Fruit fly (Drosophila melanogaster) whole organism, pupa: Measurements from ENCODE around the gene mal.
A peak's percentile ranks its signal among the peaks of the same experiment; 100 is the strongest.
"Not testable (repeated sequence)": the region's sequence is repeated elsewhere in the genome, so short reads cannot be mapped to it uniquely, and the experiment has no call there.

Experiments
- CG10348 ChIP-seq: fragments of 200-800 bp; sonication (Bioruptor generic); IDR thresholded peaks from 2 replicates; pipeline ENCODE4 v1.3.6; 2022; ENCODE audit warnings: missing biosample characterization, missing genetic modification characterization
- CG12605 ChIP-seq: fragments of 200-800 bp; sonication (Bioruptor generic); IDR thresholded peaks from 2 replicates; pipeline ENCODE4 v1.3.6; 2022; ENCODE audit warnings: missing biosample characterization, missing genetic modification characterization
- CG13204 ChIP-seq: fragments of 200-800 bp; sonication (Bioruptor generic); optimal IDR thresholded peaks from 2 replicates; lab custom pipeline; 2018; ENCODE audit warnings: missing biosample characterization, mild to moderate bottlenecking, missing genetic modification characterization, moderate library complexity
- CG14655 ChIP-seq: fragments of 200-800 bp; sonication (Bioruptor generic); optimal IDR thresholded peaks from 3 replicates; lab custom pipeline; 2017; ENCODE audit warnings: mild to moderate bottlenecking, missing biosample characterization, missing genetic modification reagents, missing genetic modification characterization
- CG15710 ChIP-seq: fragments of 200-800 bp; sonication (Bioruptor generic); optimal IDR thresholded peaks from 2 replicates; lab custom pipeline; 2018; ENCODE audit warnings: missing biosample characterization, mild to moderate bottlenecking, missing genetic modification characterization, moderate library complexity
- CG17806 ChIP-seq: fragments of 200-800 bp; sonication (Bioruptor generic); optimal IDR thresholded peaks from 2 replicates; lab custom pipeline; 2018; ENCODE audit warnings: missing biosample characterization, mild to moderate bottlenecking, missing genetic modification characterization, moderate library complexity
- CG32121 ChIP-seq: fragments of 200-800 bp; sonication (Bioruptor generic); IDR thresholded peaks from 2 replicates; pipeline ENCODE4 v1.3.6; 2022; ENCODE audit warnings: missing biosample characterization, missing genetic modification characterization
- CG34367 ChIP-seq: fragments of 200-800 bp; sonication (Bioruptor generic); optimal IDR thresholded peaks from 2 replicates; lab custom pipeline; 2018; ENCODE audit warnings: missing biosample characterization, mild to moderate bottlenecking, missing genetic modification characterization
- CG4496 ChIP-seq: fragments of 200-800 bp; sonication (Bioruptor generic); IDR thresholded peaks from 3 replicates; pipeline ENCODE4 v1.3.6; 2022; ENCODE audit warnings: missing biosample characterization, missing genetic modification characterization
- CG8159 ChIP-seq: fragments of 200-800 bp; sonication (Bioruptor generic); optimal IDR thresholded peaks from 3 replicates; lab custom pipeline; 2018; ENCODE audit warnings: missing biosample characterization, mild to moderate bottlenecking, missing genetic modification characterization, moderate library complexity
- CG8301 ChIP-seq: fragments of 200-800 bp; sonication (Bioruptor generic); optimal IDR thresholded peaks from 2 replicates; lab custom pipeline; 2018; ENCODE audit warnings: missing biosample characterization, mild to moderate bottlenecking, missing genetic modification characterization
- CG9948 ChIP-seq: fragments of 200-800 bp; sonication (Bioruptor generic); optimal IDR thresholded peaks from 2 replicates; lab custom pipeline; 2018; ENCODE audit warnings: missing biosample characterization, mild to moderate bottlenecking, missing genetic modification characterization, moderate library complexity
- D1 ChIP-seq: fragments of 200-800 bp; sonication (Bioruptor generic); optimal IDR thresholded peaks from 2 replicates; lab custom pipeline; 2018; ENCODE audit warnings: missing biosample characterization, mild to moderate bottlenecking, missing genetic modification characterization, moderate library complexity
- EcR ChIP-seq: fragments of 200-800 bp; sonication (Bioruptor generic); optimal IDR thresholded peaks from 3 replicates; lab custom pipeline; 2019; ENCODE audit warnings: missing biosample characterization, missing genetic modification characterization, mild to moderate bottlenecking, moderate library complexity, missing genetic modification reagents
- Ets98B ChIP-seq: fragments of 200-800 bp; sonication (Bioruptor generic); IDR thresholded peaks from 2 replicates; pipeline ENCODE4 v1.3.6; 2022; ENCODE audit warnings: missing biosample characterization, missing genetic modification characterization
- Pif1A ChIP-seq: fragments of 200-800 bp; sonication (Bioruptor generic); optimal IDR thresholded peaks from 3 replicates; lab custom pipeline; 2016; ENCODE audit warnings: missing biosample characterization, missing genetic modification characterization
- Pif1B ChIP-seq: fragments of 200-800 bp; sonication (Bioruptor generic); optimal IDR thresholded peaks from 3 replicates; lab custom pipeline; 2016; ENCODE audit warnings: missing biosample characterization, missing genetic modification characterization
- Snoo ChIP-seq: fragments of 200-800 bp; sonication (Bioruptor generic); optimal IDR thresholded peaks from 3 replicates; lab custom pipeline; 2017; ENCODE audit warnings: missing biosample characterization, mild to moderate bottlenecking, missing genetic modification characterization, inconsistent platforms
- fd96Ca ChIP-seq: fragments of 200-800 bp; sonication (Bioruptor generic); IDR thresholded peaks from 3 replicates; pipeline ENCODE4 v1.3.6; 2022; ENCODE audit warnings: missing biosample characterization, missing genetic modification characterization
- gl ChIP-seq: fragments of 200-800 bp; sonication (Bioruptor generic); optimal IDR thresholded peaks from 2 replicates; lab custom pipeline; 2018; ENCODE audit warnings: missing biosample characterization, mild to moderate bottlenecking, missing genetic modification characterization
- rn ChIP-seq: fragments of 200-800 bp; sonication (Bioruptor generic); IDR thresholded peaks from 2 replicates; pipeline ENCODE4 v1.3.6; 2022; ENCODE audit warnings: missing biosample characterization, missing genetic modification characterization

Gene mal

dm6 chrX:20433345-20434332 is 4.2 kb downstream of the mal start, which contains the start of gene CG1695:
TSS of gene CG1695 (plus strand) at chrX:20433950.
- TF ChIP-seq CG32121 (GFP tag; lab: Robert Waterston, UW) = no peak
- TF ChIP-seq CG14655 = peak; percentile 18
- TF ChIP-seq CG8159 (tag; lab: Kevin White, UChicago) = peak; percentile 6
- TF ChIP-seq CG4496 (GFP tag; lab: Robert Waterston, UW) = peak; percentile 15; the same call in 1 of the 3 replicates
- TF ChIP-seq fd96Ca (GFP tag; lab: Robert Waterston, UW) = no peak
- TF ChIP-seq Pif1A (GFP tag; lab: Kevin White, UChicago) = peak; percentile 2
- no peak for TF ChIP-seq CG13204 (GFP tag; lab: Kevin White, UChicago)

dm6 chrX:20434534-20434933 is 5.1 kb downstream of the mal start:
- TF ChIP-seq Snoo (no peak), CG8159 (tag; lab: Kevin White, UChicago) (no peak), CG17806 (no peak), Ets98B (GFP tag; lab: Robert Waterston, UW) (no peak), CG15710 (tag; lab: Kevin White, UChicago) (no peak), fd96Ca (GFP tag; lab: Robert Waterston, UW) (no peak), CG4496 (GFP tag; lab: Robert Waterston, UW) (no peak), CG8301 (tag; lab: Kevin White, UChicago) (no peak), CG13204 (GFP tag; lab: Kevin White, UChicago) (no peak), CG12605 (no peak), EcR (GFP tag; lab: Kevin White, UChicago) (no peak), gl (tag; lab: Kevin White, UChicago) (no peak), CG9948 (tag; lab: Kevin White, UChicago) (no peak), Pif1B (GFP tag; lab: Kevin White, UChicago) (no peak), CG34367 (no peak), rn (no peak), D1 (tag; lab: Kevin White, UChicago) (no peak), CG32121 (GFP tag; lab: Robert Waterston, UW) (no peak), CG10348 (GFP tag; lab: Robert Waterston, UW) (no peak)

- TF ChIP-seq Pif1A (GFP tag; lab: Kevin White, UChicago) (no peak), fd96Ca (GFP tag; lab: Robert Waterston, UW) (no peak), gl (tag; lab: Kevin White, UChicago) (no peak), CG34367 (no peak), CG8159 (tag; lab: Kevin White, UChicago) (no peak), CG32121 (GFP tag; lab: Robert Waterston, UW) (no peak), CG9948 (tag; lab: Kevin White, UChicago) (no peak), D1 (tag; lab: Kevin White, UChicago) (no peak)
Measured at dm6 chrX:20436866-20437265, 7.4 kb downstream of the mal start.

- TF ChIP-seq CG8301 (tag; lab: Kevin White, UChicago); CG10348 (GFP tag; lab: Robert Waterston, UW); CG34367: not testable (repeated sequence)
Measured at dm6 chrX:20446071-20446470, 16.6 kb downstream of the mal start, which contains the start of gene CG42578. TSS of gene CG42578 (plus strand) at chrX:20446371.

dm6 chrX:20447865-20448584 is 18.6 kb downstream of the mal start:
- TF ChIP-seq CG34367 (no peak), CG8159 (tag; lab: Kevin White, UChicago) (peak; percentile 31), CG14655 (peak; percentile 12)

- TF ChIP-seq Ets98B (GFP tag; lab: Robert Waterston, UW) (no peak), CG17806 (no peak), CG32121 (GFP tag; lab: Robert Waterston, UW) (no peak), D1 (tag; lab: Kevin White, UChicago) (no peak), CG9948 (tag; lab: Kevin White, UChicago) (no peak), rn (no peak), CG15710 (tag; lab: Kevin White, UChicago) (no peak), CG4496 (GFP tag; lab: Robert Waterston, UW) (no peak), Pif1A (GFP tag; lab: Kevin White, UChicago) (no peak), CG10348 (GFP tag; lab: Robert Waterston, UW) (no peak), CG14655 (no peak), Snoo (no peak), CG34367 (no peak), gl (tag; lab: Kevin White, UChicago) (no peak), CG8159 (tag; lab: Kevin White, UChicago) (no peak)
Measured at dm6 chrX:20448828-20449427, 19.5 kb downstream of the mal start, which contains the start of gene tbc. TSS of gene tbc (plus strand) at chrX:20449331.
